Worm (Caenorhabditis elegans) whole organism, mixed stage, embryonic: ENCODE data around the gene C16B8.3.

Experiments used
- elt-1 ChIP-seq: sonication (generic microtip); optimal IDR thresholded peaks from 2 replicates; lab custom pipeline; 2017; ENCODE audit warnings: missing genetic modification characterization, mild to moderate bottlenecking, missing compliant biosample characterization, antibody characterized with exemption, moderate library complexity, borderline replicate concordance; ENCODE audit not compliant: insufficient read depth
- elt-3 ChIP-seq: fragments of 150-350 bp; optimal IDR thresholded peaks from 2 replicates; lab custom pipeline; 2014; ENCODE audit warnings: missing biosample characterization, missing genetic modification characterization
- nhr-237 ChIP-seq: fragments of 150-350 bp; optimal IDR thresholded peaks from 2 replicates; lab custom pipeline; 2014; ENCODE audit warnings: missing biosample characterization, missing genetic modification characterization
- nhr-76 ChIP-seq: sonication (generic microtip); optimal IDR thresholded peaks from 2 replicates; lab custom pipeline; 2017; ENCODE audit warnings: missing biosample characterization, missing genetic modification characterization
- pha-4 ChIP-seq: fragments of 150-350 bp; optimal IDR thresholded peaks from 2 replicates; lab custom pipeline; 2018; ENCODE audit warnings: missing biosample characterization, missing genetic modification reagents, missing genetic modification characterization
- snpc-4 ChIP-seq: fragments of 150-350 bp; optimal IDR thresholded peaks from 2 replicates; lab custom pipeline; 2014; ENCODE audit warnings: missing biosample characterization, missing genetic modification characterization

DNA sequence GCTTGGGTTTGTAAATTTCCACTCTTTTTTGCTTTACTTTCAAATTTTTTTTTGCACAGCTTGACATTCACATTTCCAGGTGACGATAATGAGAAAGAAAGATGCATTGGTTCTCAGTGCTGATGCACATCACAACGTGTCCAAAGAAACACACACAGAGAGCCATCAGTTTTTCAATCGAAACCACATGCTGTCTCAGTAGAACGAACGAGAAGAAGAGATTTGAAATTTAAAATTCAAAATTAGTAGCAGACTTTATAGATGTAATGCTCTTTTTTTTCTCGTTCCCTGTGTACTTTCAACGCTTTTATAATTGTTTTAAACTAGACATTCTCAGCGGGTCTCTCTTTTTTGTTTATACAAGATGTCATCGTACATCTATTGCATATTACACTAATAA lies 31.0 kb downstream of the C16B8.3 start:
- TF ChIP-seq nhr-237 (tag; lab: Kevin White, UChicago) (no peak), snpc-4 (no peak), pha-4 (tag; lab: Kevin White, UChicago) (no peak), elt-1 (tag; lab: Kevin White, UChicago) (no peak), elt-3 (tag; lab: Kevin White, UChicago) (no peak), nhr-76 (no peak)
